Worm (Caenorhabditis elegans): Measurements from ENCODE around the gene his-48.

- TF ChIP-seq che-1 (tag; optimal IDR thresholded peaks at IDR 0.05): no peak
- TF ChIP-seq ceh-48 (tag; optimal IDR thresholded peaks at IDR 0.05): no peak
- no peak for TF ChIP-seq C38D4.7 (GFP tag; optimal IDR thresholded peaks at IDR 0.05)
- TF ChIP-seq zip-5 (tag; optimal IDR thresholded peaks at IDR 0.05): no peak
- no peak for TF ChIP-seq ets-4 (tag; optimal IDR thresholded peaks at IDR 0.05)
- no peak for TF ChIP-seq ama-1 (optimal IDR thresholded peaks at IDR 0.05)
- TF ChIP-seq sox-4 (tag; optimal IDR thresholded peaks at IDR 0.05): no peak
- TF ChIP-seq ceh-34 (tag; optimal IDR thresholded peaks at IDR 0.05): no peak
- TF ChIP-seq syd-9 (tag; optimal IDR thresholded peaks at IDR 0.05): no peak
- TF ChIP-seq gmeb-2 (tag; optimal IDR thresholded peaks at IDR 0.05): no peak
- TF ChIP-seq ceh-22 (tag; optimal IDR thresholded peaks at IDR 0.05): no peak
- TF ChIP-seq npax-4 (tag; optimal IDR thresholded peaks at IDR 0.05): no peak
- no peak for TF ChIP-seq ceh-31 (tag; optimal IDR thresholded peaks at IDR 0.05)
- TF ChIP-seq ceh-30 (tag; optimal IDR thresholded peaks at IDR 0.05): no peak
These were observed 35.6 kb upstream of the his-48 start for ce11 chrIV:11288965-11289364.
